Worm (Caenorhabditis elegans) whole organism, L1 larva: ENCODE results near the gene F39H12.1.

Source experiments
- C04F5.9 ChIP-seq: sonication (generic microtip); optimal IDR thresholded peaks from 2 replicates; lab custom pipeline; 2016; ENCODE audit warnings: missing genetic modification characterization, missing compliant biosample characterization
- C16A3.4 ChIP-seq: fragments of 150-350 bp; optimal IDR thresholded peaks from 2 replicates; lab custom pipeline; 2014; ENCODE audit warnings: missing biosample characterization, missing genetic modification characterization
- C34B4.2 ChIP-seq: sonication (generic microtip); optimal IDR thresholded peaks from 2 replicates; lab custom pipeline; 2017; ENCODE audit warnings: mild to moderate bottlenecking, missing genetic modification characterization, missing compliant biosample characterization
- Y116A8C.19 ChIP-seq: sonication (generic microtip); optimal IDR thresholded peaks from 2 replicates; lab custom pipeline; 2016; ENCODE audit warnings: missing compliant biosample characterization, missing genetic modification characterization, borderline replicate concordance
- aha-1 ChIP-seq: fragments of 150-350 bp; optimal IDR thresholded peaks from 2 replicates; lab custom pipeline; 2014; ENCODE audit warnings: missing biosample characterization, missing genetic modification characterization
- alr-1 ChIP-seq: fragments of 200-800 bp; sonication (Bioruptor generic); optimal IDR thresholded peaks from 2 replicates; lab custom pipeline; 2018; ENCODE audit warnings: borderline replicate concordance, mild to moderate bottlenecking, missing genetic modification characterization, missing compliant biosample characterization
- ama-1 ChIP-seq: fragments of 150-350 bp; optimal IDR thresholded peaks from 2 replicates; lab custom pipeline; 2014
- blmp-1 ChIP-seq: fragments of 150-350 bp; optimal IDR thresholded peaks from 2 replicates; lab custom pipeline; 2014; ENCODE audit warnings: missing biosample characterization, missing genetic modification characterization
- ceh-82 ChIP-seq, 3 experiments: fragments of 150-350 bp in 1 of 3; sonication (generic microtip) in 2 of 3; optimal IDR thresholded peaks; 2 replicates each; lab custom pipeline; 2014 to 2017; ENCODE audit warnings: missing biosample characterization in 3 of 3, missing genetic modification characterization in 3 of 3
- ceh-90 ChIP-seq: sonication (generic microtip); optimal IDR thresholded peaks from 2 replicates; lab custom pipeline; 2016; ENCODE audit warnings: missing genetic modification characterization, missing compliant biosample characterization
- ces-1 ChIP-seq: fragments of 150-350 bp; optimal IDR thresholded peaks from 2 replicates; lab custom pipeline; 2014; ENCODE audit warnings: missing biosample characterization, missing genetic modification reagents, missing genetic modification characterization
- dpl-1 ChIP-seq, 3 experiments: fragments of 150-350 bp in 2 of 3; sonication (generic microtip) in 1 of 3; optimal IDR thresholded peaks; 2 replicates each; lab custom pipeline; 2014 to 2017; ENCODE audit warnings: missing biosample characterization in 3 of 3, missing genetic modification characterization in 3 of 3, missing genetic modification reagents in 3 of 3
- dsc-1 ChIP-seq: sonication (generic microtip); optimal IDR thresholded peaks from 2 replicates; lab custom pipeline; 2016; ENCODE audit warnings: mild to moderate bottlenecking, missing genetic modification characterization, missing compliant biosample characterization
- efl-1 ChIP-seq, 4 experiments: fragments of 150-350 bp; optimal IDR thresholded peaks in 3 of 4; peaks in 1 of 4; 1 replicate in 1 of 4; 2 replicates in 3 of 4; lab custom pipeline; 2014; ENCODE audit warnings: missing biosample characterization in 2 of 4, missing genetic modification characterization in 2 of 4, missing genetic modification reagents in 2 of 4
- egl-27 ChIP-seq, 2 experiments: fragments of 150-350 bp in 1 of 2; sonication (generic microtip); optimal IDR thresholded peaks; 3 replicates each; lab custom pipeline; 2017 to 2018; ENCODE audit warnings: missing biosample characterization in 2 of 2, missing genetic modification characterization in 2 of 2, missing genetic modification reagents in 2 of 2
- ets-5 ChIP-seq: fragments of 200-800 bp; sonication (Bioruptor generic); IDR thresholded peaks from 2 replicates; pipeline ENCODE4 v1.3.6; 2022; ENCODE audit warnings: missing genetic modification characterization, missing compliant biosample characterization
- fkh-10 ChIP-seq: sonication (generic microtip); optimal IDR thresholded peaks from 2 replicates; lab custom pipeline; 2017; ENCODE audit warnings: missing biosample characterization, missing genetic modification reagents, missing genetic modification characterization
- fkh-4 ChIP-seq: sonication (generic microtip); optimal IDR thresholded peaks from 2 replicates; lab custom pipeline; 2016; ENCODE audit warnings: missing compliant biosample characterization, missing genetic modification characterization, borderline replicate concordance
- fkh-8 ChIP-seq: sonication (generic microtip); optimal IDR thresholded peaks from 2 replicates; lab custom pipeline; 2016; ENCODE audit warnings: mild to moderate bottlenecking, missing genetic modification characterization, missing compliant biosample characterization
- grh-1 ChIP-seq: fragments of 200-800 bp; sonication (Bioruptor generic); IDR thresholded peaks from 2 replicates; pipeline ENCODE4 v1.3.6; 2022; ENCODE audit warnings: missing genetic modification reagents, missing genetic modification characterization, missing compliant biosample characterization
- hlh-17 ChIP-seq: fragments of 200-800 bp; sonication (Bioruptor generic); optimal IDR thresholded peaks from 2 replicates; lab custom pipeline; 2018; ENCODE audit warnings: missing genetic modification characterization, mild to moderate bottlenecking, missing compliant biosample characterization, moderate library complexity, borderline replicate concordance
- hlh-4 ChIP-seq: sonication (generic microtip); optimal IDR thresholded peaks from 2 replicates; lab custom pipeline; 2016; ENCODE audit warnings: mild to moderate bottlenecking, missing genetic modification characterization, missing compliant biosample characterization
- jun-1 ChIP-seq: fragments of 150-350 bp; optimal IDR thresholded peaks from 2 replicates; lab custom pipeline; 2014; ENCODE audit warnings: missing biosample characterization, missing genetic modification reagents, missing genetic modification characterization
- lin-13 ChIP-seq: fragments of 150-350 bp; optimal IDR thresholded peaks from 2 replicates; lab custom pipeline; 2014; ENCODE audit warnings: missing biosample characterization, missing genetic modification reagents, missing genetic modification characterization
- lin-14 ChIP-seq: fragments of 200-800 bp; sonication (Bioruptor generic); optimal IDR thresholded peaks from 2 replicates; lab custom pipeline; 2018; ENCODE audit warnings: mild to moderate bottlenecking, missing genetic modification characterization, moderate library complexity, missing compliant biosample characterization
- lin-15B ChIP-seq: fragments of 150-350 bp; sonication (generic microtip); optimal IDR thresholded peaks from 3 replicates; lab custom pipeline; 2014; ENCODE audit warnings: missing biosample characterization, missing genetic modification characterization
- lin-39 ChIP-seq: fragments of 150-350 bp; optimal IDR thresholded peaks from 2 replicates; lab custom pipeline; 2014; ENCODE audit warnings: missing biosample characterization, missing genetic modification reagents, missing genetic modification characterization
- lir-3 ChIP-seq: sonication (generic microtip); optimal IDR thresholded peaks from 2 replicates; lab custom pipeline; 2016; ENCODE audit warnings: mild to moderate bottlenecking, missing genetic modification characterization, moderate library complexity, missing compliant biosample characterization; ENCODE audit not compliant: poor library complexity
- lsy-2 ChIP-seq, 2 experiments: fragments of 150-350 bp; optimal IDR thresholded peaks; 2 replicates each; lab custom pipeline; 2014; ENCODE audit warnings: missing biosample characterization in 2 of 2, missing genetic modification characterization in 2 of 2
- mab-9 ChIP-seq: fragments of 200-800 bp; sonication (Bioruptor generic); IDR thresholded peaks from 2 replicates; pipeline ENCODE4 v1.3.6; 2022; ENCODE audit warnings: missing genetic modification reagents, missing genetic modification characterization, missing compliant biosample characterization
- mep-1 ChIP-seq: fragments of 150-350 bp; optimal IDR thresholded peaks from 2 replicates; lab custom pipeline; 2014; ENCODE audit warnings: missing biosample characterization, missing genetic modification characterization
- nhr-11 ChIP-seq: fragments of 150-350 bp; optimal IDR thresholded peaks from 2 replicates; lab custom pipeline; 2014; ENCODE audit warnings: missing biosample characterization, missing genetic modification characterization
- nhr-20 ChIP-seq: sonication (generic microtip); optimal IDR thresholded peaks from 2 replicates; lab custom pipeline; 2016; ENCODE audit warnings: mild to moderate bottlenecking, missing genetic modification characterization, missing compliant biosample characterization
- nhr-71 ChIP-seq: sonication (generic microtip); optimal IDR thresholded peaks from 2 replicates; lab custom pipeline; 2016; ENCODE audit warnings: mild to moderate bottlenecking, missing genetic modification characterization, moderate library complexity, missing compliant biosample characterization
- pag-3 ChIP-seq: sonication (generic microtip); optimal IDR thresholded peaks from 2 replicates; lab custom pipeline; 2017; ENCODE audit warnings: missing genetic modification characterization, mild to moderate bottlenecking, missing compliant biosample characterization, antibody characterized with exemption, borderline replicate concordance; ENCODE audit not compliant: insufficient read depth
- pax-3 ChIP-seq: fragments of 200-800 bp; sonication (Bioruptor generic); optimal IDR thresholded peaks from 2 replicates; lab custom pipeline; 2018; ENCODE audit warnings: mild to moderate bottlenecking, missing genetic modification characterization, moderate library complexity, missing compliant biosample characterization
- pqm-1 ChIP-seq: sonication (generic microtip); optimal IDR thresholded peaks from 3 replicates; lab custom pipeline; 2017; ENCODE audit warnings: missing biosample characterization, missing genetic modification characterization
- rnt-1 ChIP-seq: sonication (generic microtip); optimal IDR thresholded peaks from 2 replicates; lab custom pipeline; 2016; ENCODE audit warnings: mild to moderate bottlenecking, missing genetic modification characterization, moderate library complexity, missing compliant biosample characterization
- snu-23 ChIP-seq: sonication (generic microtip); optimal IDR thresholded peaks from 2 replicates; lab custom pipeline; 2016; ENCODE audit warnings: missing genetic modification characterization, missing compliant biosample characterization
- sox-4 ChIP-seq: sonication (generic microtip); optimal IDR thresholded peaks from 2 replicates; lab custom pipeline; 2016; ENCODE audit warnings: missing genetic modification characterization, missing compliant biosample characterization
- sptf-1 ChIP-seq: fragments of 150-350 bp; optimal IDR thresholded peaks from 2 replicates; lab custom pipeline; 2014; ENCODE audit warnings: missing biosample characterization, missing genetic modification characterization
- swsn-7 ChIP-seq: sonication (generic microtip); optimal IDR thresholded peaks from 2 replicates; lab custom pipeline; 2016; ENCODE audit warnings: missing genetic modification characterization, missing compliant biosample characterization
- tbx-2 ChIP-seq: sonication (generic microtip); optimal IDR thresholded peaks from 2 replicates; lab custom pipeline; 2016; ENCODE audit warnings: missing genetic modification characterization, missing compliant biosample characterization
- tlp-1 ChIP-seq: fragments of 150-350 bp; optimal IDR thresholded peaks from 2 replicates; lab custom pipeline; 2014; ENCODE audit warnings: missing biosample characterization, missing genetic modification characterization
- unc-130 ChIP-seq: fragments of 150-350 bp; optimal IDR thresholded peaks from 2 replicates; lab custom pipeline; 2017; ENCODE audit warnings: missing biosample characterization, missing genetic modification characterization, inconsistent platforms
- unc-62 ChIP-seq: fragments of 150-350 bp; optimal IDR thresholded peaks from 2 replicates; lab custom pipeline; 2014; ENCODE audit warnings: missing biosample characterization, missing genetic modification reagents, missing genetic modification characterization
- unc-86 ChIP-seq: sonication (generic microtip); optimal IDR thresholded peaks from 2 replicates; lab custom pipeline; 2016; ENCODE audit warnings: missing genetic modification characterization, missing compliant biosample characterization

Gene F39H12.1

ce11 chrX:806515-806914, 28.1 kb upstream of the F39H12.1 start (continued):
- peak; percentile 98 for TF ChIP-seq nhr-71 (tag; lab: Kevin White, UChicago)
- TF ChIP-seq aha-1 (tag; lab: Kevin White, UChicago): peak; percentile 95
- peak; percentile 99 for TF ChIP-seq tbx-2 (tag; lab: Kevin White, UChicago)
- TF ChIP-seq ceh-82 (tag; optimal IDR thresholded peaks at IDR 0.05; lab: Kevin White, UChicago): peak; percentile 99 to 100 (median 100)
- peak; percentile 92 for TF ChIP-seq grh-1 (GFP tag; lab: Robert Waterston, UW)
- peak; percentile 94 for TF ChIP-seq mab-9
- TF ChIP-seq C34B4.2 (tag; lab: Kevin White, UChicago): no peak
- TF ChIP-seq C04F5.9 (tag; lab: Kevin White, UChicago): peak; percentile 93
- peak; percentile 97 for TF ChIP-seq swsn-7 (tag; lab: Kevin White, UChicago)
- TF ChIP-seq lin-15B (tag; lab: Kevin White, UChicago): peak; percentile 56
- TF ChIP-seq egl-27 (tag; optimal IDR thresholded peaks at IDR 0.05; lab: Kevin White, UChicago): peak; percentile 90 to 92
- TF ChIP-seq nhr-11 (tag; lab: Kevin White, UChicago): peak; percentile 98
- peak; percentile 88 for TF ChIP-seq lir-3 (tag; lab: Kevin White, UChicago)
- no peak for TF ChIP-seq hlh-17 (GFP tag; lab: Kevin White, UChicago)
- TF ChIP-seq, all 84 proteins: peak for 73

- TF ChIP-seq rnt-1: no peak
- no peak for TF ChIP-seq jun-1 (tag; lab: Kevin White, UChicago)
- no peak for TF ChIP-seq fkh-8 (tag; lab: Kevin White, UChicago)
- TF ChIP-seq dpl-1 (GFP tag; optimal IDR thresholded peaks at IDR 0.05; lab: Kevin White, UChicago): no peak
- TF ChIP-seq unc-86 (tag; lab: Kevin White, UChicago): no peak
- no peak for TF ChIP-seq nhr-11 (tag; lab: Kevin White, UChicago)
- TF ChIP-seq ets-5 (GFP tag; lab: Robert Waterston, UW): no peak
- no peak for TF ChIP-seq lsy-2 (tag; optimal IDR thresholded peaks at IDR 0.05; lab: Kevin White, UChicago)
- no peak for TF ChIP-seq unc-130 (tag; lab: Kevin White, UChicago)
- TF ChIP-seq mep-1 (tag; lab: Kevin White, UChicago): no peak
- no peak for TF ChIP-seq ceh-82 (tag; optimal IDR thresholded peaks at IDR 0.05; lab: Kevin White, UChicago)
- no peak for TF ChIP-seq C16A3.4
- TF ChIP-seq pax-3: no peak
- no peak for TF ChIP-seq sox-4 (tag; lab: Kevin White, UChicago)
- TF ChIP-seq pqm-1: no peak
- TF ChIP-seq alr-1 (tag; lab: Kevin White, UChicago): no peak
- TF ChIP-seq Y116A8C.19: no peak
- TF ChIP-seq ama-1 (lab: Kevin White, UChicago): no peak
- no peak for TF ChIP-seq sptf-1 (tag; lab: Kevin White, UChicago)
- no peak for TF ChIP-seq lin-14
Observed at ce11 chrX:810694-811093, 23.9 kb upstream of the F39H12.1 start, which contains the start of gene F25E2.2. F25E2.2 (minus strand) TSS chrX:810794.

- TF ChIP-seq fkh-10 (no peak), efl-1 (optimal IDR thresholded peaks at IDR 0.05; lab: Kevin White, UChicago) (no peak), efl-1 (GFP tag; optimal IDR thresholded peaks at IDR 0.05 in 1 of 2; lab: Kevin White, UChicago) (no peak), fkh-8 (tag; lab: Kevin White, UChicago) (no peak), ets-5 (GFP tag; lab: Robert Waterston, UW) (no peak), ceh-90 (tag; lab: Kevin White, UChicago) (no peak), alr-1 (tag; lab: Kevin White, UChicago) (no peak), pag-3 (tag; lab: Kevin White, UChicago) (peak; percentile 36), fkh-4 (tag; lab: Kevin White, UChicago) (no peak), aha-1 (tag; lab: Kevin White, UChicago) (no peak), sptf-1 (tag; lab: Kevin White, UChicago) (no peak), unc-86 (tag; lab: Kevin White, UChicago) (no peak), hlh-4 (tag; lab: Kevin White, UChicago) (no peak), unc-62 (GFP tag; lab: Kevin White, UChicago) (no peak), lin-39 (no peak), blmp-1 (tag; lab: Kevin White, UChicago) (no peak), lin-15B (tag; lab: Kevin White, UChicago) (no peak), snu-23 (GFP tag; lab: Kevin White, UChicago) (peak; percentile 13), tlp-1 (no peak), rnt-1 (peak; percentile 59), C34B4.2 (tag; lab: Kevin White, UChicago) (no peak), lin-14 (peak; percentile 42), ces-1 (GFP tag; lab: Kevin White, UChicago) (no peak), nhr-20 (tag; lab: Kevin White, UChicago) (no peak), lin-13 (GFP tag; lab: Kevin White, UChicago) (no peak), dsc-1 (no peak)
Observed at ce11 chrX:812264-812663, 22.3 kb upstream of the F39H12.1 start.
